Worm (Caenorhabditis elegans): ENCODE results near the gene T05A8.8.

The T05A8.8 gene

DNA sequence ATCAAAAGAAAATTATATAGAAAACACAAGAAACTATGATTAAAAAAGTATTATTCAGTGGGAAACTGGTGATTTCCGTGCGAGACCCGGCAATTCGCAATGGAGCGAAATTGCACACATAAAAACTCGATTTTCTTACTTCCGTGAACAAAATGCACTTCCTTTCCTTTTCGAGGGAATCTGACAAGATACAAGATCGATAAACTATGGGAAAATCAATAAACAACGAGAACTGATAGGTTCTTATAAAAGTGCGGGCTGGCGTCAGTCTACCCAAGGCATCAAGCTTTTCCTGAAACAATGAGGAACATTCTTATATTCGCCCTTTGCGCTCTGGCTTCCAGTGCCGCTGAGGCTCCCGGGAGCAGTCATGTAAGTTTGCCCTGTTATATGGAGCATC is 16.5 kb downstream of the T05A8.8 start, which contains the start of gene F29A7.3:
Gene F29A7.3, plus strand, starts transcription at position 301 of the 400 bp plus-strand sequence.
- TF ChIP-seq blmp-1 (tag; optimal IDR thresholded peaks at IDR 0.05; ENCODE audit: insufficient read depth), result no peak
- TF ChIP-seq ceh-16 (tag; optimal IDR thresholded peaks at IDR 0.05), result no peak

ce11 chrII:2754595-2754994 is 18.1 kb downstream of the T05A8.8 start:
- no peak for TF ChIP-seq elt-1 (tag; optimal IDR thresholded peaks at IDR 0.05)
- no peak for TF ChIP-seq zag-1 (tag; optimal IDR thresholded peaks at IDR 0.05)
- no peak for TF ChIP-seq sma-3 (GFP tag; optimal IDR thresholded peaks at IDR 0.05)
- TF ChIP-seq nhr-237 (tag; optimal IDR thresholded peaks at IDR 0.05), result no peak
- TF ChIP-seq unc-55 (GFP tag; optimal IDR thresholded peaks at IDR 0.05), result no peak
- no peak for TF ChIP-seq lin-11 (tag; optimal IDR thresholded peaks at IDR 0.05)

- TF ChIP-seq nhr-23 (tag; optimal IDR thresholded peaks at IDR 0.05) (no peak), dmd-4 (tag; optimal IDR thresholded peaks at IDR 0.05) (no peak), elt-3 (tag; optimal IDR thresholded peaks at IDR 0.05) (no peak), ztf-1 (GFP tag; conservative IDR thresholded peaks at IDR 0.05) (no peak), fos-1 (tag; optimal IDR thresholded peaks at IDR 0.05) (no peak), C34F6.9 (tag; optimal IDR thresholded peaks at IDR 0.05) (no peak), zag-1 (tag; optimal IDR thresholded peaks at IDR 0.05) (no peak), nhr-237 (tag; optimal IDR thresholded peaks at IDR 0.05) (no peak), aly-2 (tag; optimal IDR thresholded peaks at IDR 0.05) (no peak), ceh-82 (tag; optimal IDR thresholded peaks at IDR 0.05) (no peak), lin-13 (GFP tag; optimal IDR thresholded peaks at IDR 0.05) (no peak), mbf-1 (tag; optimal IDR thresholded peaks at IDR 0.05) (no peak), sma-3 (GFP tag; optimal IDR thresholded peaks at IDR 0.05) (no peak), unc-62 (GFP tag; optimal IDR thresholded peaks at IDR 0.05) (no peak), egl-27 (tag; optimal IDR thresholded peaks at IDR 0.05) (no peak), unc-55 (GFP tag; optimal IDR thresholded peaks at IDR 0.05) (no peak)
These were observed 19.9 kb downstream of the T05A8.8 start for ce11 chrII:2756351-2756750.

DNA sequence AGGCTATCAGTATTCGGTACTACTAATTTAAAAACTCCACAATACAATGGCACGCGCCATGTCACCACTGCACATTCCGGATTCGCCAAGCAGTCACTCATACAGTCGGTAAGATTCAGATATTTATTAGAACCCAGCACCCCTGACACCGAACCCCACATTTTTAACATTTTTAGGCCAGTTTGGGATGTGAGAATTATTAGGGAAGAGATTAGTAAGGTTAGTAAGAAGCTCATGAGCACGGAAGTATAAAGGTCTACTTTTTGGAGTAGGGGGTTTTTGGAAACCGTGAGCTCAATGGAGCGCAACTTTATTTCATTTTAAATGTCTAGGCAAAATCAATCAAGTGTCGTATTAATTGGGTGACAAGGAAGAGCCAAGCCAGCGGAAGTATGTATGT is 21.5 kb downstream of the T05A8.8 start, which contains the start of gene F29A7.8:
Gene F29A7.8, minus strand, starts transcription at position 101 of the 400 bp plus-strand sequence.
- TF ChIP-seq skn-1 (tag; optimal IDR thresholded peaks at IDR 0.05) (no peak), nhr-129 (tag; optimal IDR thresholded peaks at IDR 0.05) (no peak), alr-1 (tag; optimal IDR thresholded peaks at IDR 0.05) (no peak), gmeb-1 (tag; optimal IDR thresholded peaks at IDR 0.05) (no peak), mdl-1 (tag; optimal IDR thresholded peaks at IDR 0.05) (no peak), C34F6.9 (tag; optimal IDR thresholded peaks at IDR 0.05) (no peak), R02D3.7 (tag; optimal IDR thresholded peaks at IDR 0.05) (no peak), mbf-1 (tag; optimal IDR thresholded peaks at IDR 0.05) (no peak), crh-2 (tag; optimal IDR thresholded peaks at IDR 0.05) (no peak), lin-11 (tag; optimal IDR thresholded peaks at IDR 0.05) (no peak), ZK546.5 (tag; optimal IDR thresholded peaks at IDR 0.05) (no peak), lin-13 (GFP tag; optimal IDR thresholded peaks at IDR 0.05) (no peak)

ce11 chrII:2758476-2758875 is 22.0 kb downstream of the T05A8.8 start, which contains the start of gene fbxb-107:
Gene fbxb-107, plus strand, starts transcription at chrII:2758772.
- TF ChIP-seq nhr-77 (tag; optimal IDR thresholded peaks at IDR 0.05) (no peak), nhr-11 (tag; optimal IDR thresholded peaks at IDR 0.05) (no peak), aly-2 (tag; optimal IDR thresholded peaks at IDR 0.05) (no peak), skn-1 (tag; optimal IDR thresholded peaks at IDR 0.05) (no peak), blmp-1 (tag; optimal IDR thresholded peaks at IDR 0.05; ENCODE audit: insufficient read depth) (no peak), sma-3 (GFP tag; optimal IDR thresholded peaks at IDR 0.05) (no peak), ceh-16 (tag; optimal IDR thresholded peaks at IDR 0.05) (no peak), unc-62 (GFP tag; optimal IDR thresholded peaks at IDR 0.05) (no peak), mbf-1 (tag; optimal IDR thresholded peaks at IDR 0.05) (no peak), Y55F3AM.14 (GFP tag; optimal IDR thresholded peaks at IDR 0.05) (no peak), nhr-6 (tag; optimal IDR thresholded peaks at IDR 0.05) (no peak)

DNA sequence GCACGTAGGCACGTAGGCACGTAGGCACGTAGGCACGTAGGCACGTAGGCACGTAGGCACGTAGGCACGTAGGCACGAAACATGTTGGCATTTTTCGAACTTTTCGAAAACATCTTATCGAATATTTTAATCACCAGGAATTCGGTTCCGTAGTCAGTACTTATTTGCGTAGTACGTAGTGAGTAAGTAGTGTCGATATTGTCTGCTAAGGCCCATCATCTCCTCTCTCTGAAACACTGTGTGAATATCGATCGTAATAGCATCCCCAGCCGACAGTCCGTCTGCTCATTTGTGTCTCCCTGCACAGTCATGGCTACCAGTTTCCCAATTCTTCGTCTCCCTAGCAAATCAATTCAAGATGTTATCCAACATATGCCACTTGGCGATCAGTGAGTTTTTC is 25.6 kb downstream of the T05A8.8 start, which contains the start of gene fbxb-106:
Gene fbxb-106, plus strand, starts transcription at position 301 of the 400 bp plus-strand sequence.
- no peak for TF ChIP-seq fos-1 (tag; optimal IDR thresholded peaks at IDR 0.05)
- no peak for TF ChIP-seq mdl-1 (tag; optimal IDR thresholded peaks at IDR 0.05)
- no peak for TF ChIP-seq nhr-11 (tag; optimal IDR thresholded peaks at IDR 0.05)
- no peak for TF ChIP-seq alr-1 (tag; optimal IDR thresholded peaks at IDR 0.05)
- TF ChIP-seq elt-1 (tag; optimal IDR thresholded peaks at IDR 0.05), result no peak

Measured in whole organism, L2 larva.